Worm (Caenorhabditis elegans) whole organism, midembryonic: ENCODE results near the gene add-1.
A peak's percentile ranks its signal among the peaks of the same experiment; 100 is the strongest.

Experiments
- T22C8.4 ChIP-seq: fragments of 200-800 bp; sonication (Bioruptor generic); IDR thresholded peaks from 2 replicates; pipeline ENCODE4 v1.3.6; 2022; ENCODE audit warnings: missing genetic modification characterization, missing compliant biosample characterization
- cog-1 ChIP-seq: sonication (generic microtip); optimal IDR thresholded peaks from 2 replicates; lab custom pipeline; 2016; ENCODE audit warnings: missing genetic modification characterization, missing compliant biosample characterization
- flt-1 ChIP-seq: fragments of 200-800 bp; sonication (Bioruptor generic); IDR thresholded peaks from 2 replicates; pipeline ENCODE4 v1.3.6; 2022; ENCODE audit warnings: missing genetic modification characterization, missing compliant biosample characterization
- klf-2 ChIP-seq: fragments of 200-800 bp; sonication (Bioruptor generic); conservative IDR thresholded peaks from 2 replicates; pipeline ENCODE4 v1.3.6; 2022; ENCODE audit warnings: missing genetic modification reagents, missing genetic modification characterization, missing compliant biosample characterization
- med-1 ChIP-seq: sonication (generic microtip); optimal IDR thresholded peaks from 2 replicates; lab custom pipeline; 2017; ENCODE audit warnings: missing genetic modification characterization, mild to moderate bottlenecking, missing compliant biosample characterization, antibody characterized with exemption, missing genetic modification reagents; ENCODE audit not compliant: insufficient read depth
- ref-1 ChIP-seq: fragments of 200-800 bp; sonication (Bioruptor generic); conservative IDR thresholded peaks from 2 replicates; pipeline ENCODE4 v1.3.6; 2022; ENCODE audit warnings: missing genetic modification reagents, missing genetic modification characterization, missing compliant biosample characterization
- tab-1 ChIP-seq: fragments of 200-800 bp; sonication (Bioruptor generic); IDR thresholded peaks from 2 replicates; pipeline ENCODE4 v1.3.6; 2022; ENCODE audit warnings: missing genetic modification characterization, missing compliant biosample characterization
- ztf-23 ChIP-seq: fragments of 200-800 bp; sonication (Bioruptor generic); IDR thresholded peaks from 2 replicates; pipeline ENCODE4 v1.3.6; 2022; ENCODE audit warnings: missing genetic modification reagents, missing genetic modification characterization, missing compliant biosample characterization
- ztf-29 ChIP-seq: fragments of 200-800 bp; sonication (Bioruptor generic); IDR thresholded peaks from 2 replicates; pipeline ENCODE4 v1.3.6; 2022; ENCODE audit warnings: missing genetic modification reagents, missing genetic modification characterization, missing compliant biosample characterization

add-1 gene

DNA sequence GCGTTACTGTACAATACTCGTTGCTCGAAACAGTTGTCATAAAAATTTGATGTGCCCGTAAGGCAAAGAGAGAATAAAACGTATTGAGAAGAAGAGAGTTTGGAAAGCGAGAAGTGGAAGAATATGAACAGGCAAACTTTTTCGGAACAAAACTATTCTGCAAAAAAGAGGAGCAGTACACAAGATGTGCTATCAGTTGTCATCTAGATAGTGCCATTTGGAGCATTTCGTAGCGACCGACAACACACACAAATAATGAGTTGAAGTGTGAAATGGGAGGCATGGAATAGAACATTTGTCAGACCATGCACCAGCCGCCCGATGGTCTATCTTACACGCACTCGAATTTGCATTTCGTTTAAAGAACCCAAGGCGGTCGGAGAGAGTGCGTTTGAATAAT lies 2.2 kb upstream of the add-1 start:
- TF ChIP-seq ztf-23 (GFP tag; lab: Robert Waterston, UW), result no peak
- TF ChIP-seq cog-1 (tag; lab: Kevin White, UChicago), result no peak
- TF ChIP-seq med-1 (GFP tag; lab: Kevin White, UChicago), result no peak
- no peak for TF ChIP-seq ztf-29 (GFP tag; lab: Robert Waterston, UW)
- TF ChIP-seq tab-1, result no peak
- TF ChIP-seq T22C8.4, result no peak

- TF ChIP-seq tab-1 (no peak), ztf-29 (GFP tag; lab: Robert Waterston, UW) (no peak), T22C8.4 (no peak), ref-1 (GFP tag; lab: Robert Waterston, UW) (no peak), ztf-23 (GFP tag; lab: Robert Waterston, UW) (no peak), klf-2 (GFP tag; lab: Robert Waterston, UW) (no peak), cog-1 (tag; lab: Kevin White, UChicago) (no peak), flt-1 (GFP tag; lab: Robert Waterston, UW) (no peak), med-1 (GFP tag; lab: Kevin White, UChicago) (no peak)
Measured at ce11 chrX:4861413-4861812, 1.6 kb upstream of the add-1 start.

ce11 chrX:4853060-4853459 lies 6.8 kb downstream of the add-1 start, which contains the start of gene F39C12.1:
Gene F39C12.1, minus strand, starts transcription at chrX:4853195.
- TF ChIP-seq flt-1 (GFP tag; lab: Robert Waterston, UW) (peak; percentile 47; the same call in 1 of the 2 replicates), tab-1 (no peak), ztf-23 (GFP tag; lab: Robert Waterston, UW) (no peak)

ce11 chrX:4844765-4845164 lies 15.1 kb downstream of the add-1 start:
- TF ChIP-seq flt-1 (GFP tag; lab: Robert Waterston, UW) (no peak), ztf-29 (GFP tag; lab: Robert Waterston, UW) (no peak), med-1 (GFP tag; lab: Kevin White, UChicago) (no peak), tab-1 (no peak), T22C8.4 (no peak), ztf-23 (GFP tag; lab: Robert Waterston, UW) (no peak), ref-1 (GFP tag; lab: Robert Waterston, UW) (no peak), cog-1 (tag; lab: Kevin White, UChicago) (no peak), klf-2 (GFP tag; lab: Robert Waterston, UW) (no peak)

- TF ChIP-seq flt-1 (GFP tag; lab: Robert Waterston, UW) (no peak), T22C8.4 (no peak), ref-1 (GFP tag; lab: Robert Waterston, UW) (no peak), cog-1 (tag; lab: Kevin White, UChicago) (no peak), ztf-23 (GFP tag; lab: Robert Waterston, UW) (no peak), ztf-29 (GFP tag; lab: Robert Waterston, UW) (no peak), klf-2 (GFP tag; lab: Robert Waterston, UW) (no peak), tab-1 (no peak), med-1 (GFP tag; lab: Kevin White, UChicago) (no peak)
Measured at ce11 chrX:4842305-4842704, 17.5 kb downstream of the add-1 start.

DNA sequence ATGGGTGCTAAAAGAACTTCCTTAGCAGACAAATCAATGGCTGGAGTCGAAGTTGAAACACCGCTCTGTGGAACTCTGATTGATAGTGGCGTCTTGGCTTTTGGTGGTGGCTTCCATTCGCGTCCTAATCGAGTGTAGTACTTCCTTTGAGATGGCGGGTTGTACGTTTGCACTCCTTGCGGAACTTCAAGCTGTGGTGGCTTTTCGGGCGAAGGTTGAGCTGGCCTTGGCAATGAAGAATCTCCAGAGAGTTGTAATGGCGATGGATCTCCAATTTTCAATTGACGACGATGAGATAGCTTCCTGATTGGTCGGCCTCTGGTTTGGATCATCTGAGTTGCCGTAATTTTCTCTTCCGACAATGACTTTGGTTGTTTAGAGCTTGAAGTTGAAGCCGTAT lies 19.2 kb downstream of the add-1 start:
- no peak for TF ChIP-seq tab-1
- TF ChIP-seq cog-1 (tag; lab: Kevin White, UChicago), result no peak
- no peak for TF ChIP-seq T22C8.4

ce11 chrX:4822262-4822661 lies 37.6 kb downstream of the add-1 start, which contains the start of gene R08E3.1:
Gene R08E3.1, plus strand, starts transcription at chrX:4822647.
- no peak for TF ChIP-seq cog-1 (tag; lab: Kevin White, UChicago)
- TF ChIP-seq med-1 (GFP tag; lab: Kevin White, UChicago), result no peak
- no peak for TF ChIP-seq flt-1 (GFP tag; lab: Robert Waterston, UW)
- no peak for TF ChIP-seq tab-1
- TF ChIP-seq T22C8.4, result no peak
- no peak for TF ChIP-seq ztf-23 (GFP tag; lab: Robert Waterston, UW)
- no peak for TF ChIP-seq ref-1 (GFP tag; lab: Robert Waterston, UW)
- TF ChIP-seq ztf-29 (GFP tag; lab: Robert Waterston, UW), result no peak
- TF ChIP-seq klf-2 (GFP tag; lab: Robert Waterston, UW), result no peak

ce11 chrX:4821602-4822001 lies 38.2 kb downstream of the add-1 start:
- no peak for TF ChIP-seq tab-1

- TF ChIP-seq ztf-23 (GFP tag; lab: Robert Waterston, UW) (no peak), med-1 (GFP tag; lab: Kevin White, UChicago) (no peak)
Measured at ce11 chrX:4818872-4819271, 41.0 kb downstream of the add-1 start.

ce11 chrX:4818252-4818651 lies 41.6 kb downstream of the add-1 start, which contains the start of gene R08E3.3:
Gene R08E3.3, plus strand, starts transcription at chrX:4818593.
- TF ChIP-seq tab-1 (no peak), med-1 (GFP tag; lab: Kevin White, UChicago) (no peak), cog-1 (tag; lab: Kevin White, UChicago) (no peak), klf-2 (GFP tag; lab: Robert Waterston, UW) (no peak), ztf-23 (GFP tag; lab: Robert Waterston, UW) (peak; percentile 46; the same call in 1 of the 2 replicates)

- TF ChIP-seq T22C8.4 (no peak), med-1 (GFP tag; lab: Kevin White, UChicago) (no peak), flt-1 (GFP tag; lab: Robert Waterston, UW) (no peak), klf-2 (GFP tag; lab: Robert Waterston, UW) (no peak), ztf-29 (GFP tag; lab: Robert Waterston, UW) (no peak), ztf-23 (GFP tag; lab: Robert Waterston, UW) (no peak), cog-1 (tag; lab: Kevin White, UChicago) (no peak), ref-1 (GFP tag; lab: Robert Waterston, UW) (no peak), tab-1 (no peak)
Measured at ce11 chrX:4813115-4813732, 46.6 kb downstream of the add-1 start.
